Fruit fly (Drosophila melanogaster) S2 (cell line): ENCODE results near the gene RpL26.

Source experiments
- CG8478 ChIP-seq: fragments of >200 bp; optimal IDR thresholded peaks from 2 replicates; lab custom pipeline; 2018
- CTCF ChIP-seq, 2 experiments: fragments of >200 bp; optimal IDR thresholded peaks; 2 replicates each; lab custom pipeline; 2018

dm6 chr3L:18917281-18917680, 18.6 kb downstream of the RpL26 start, which contains the start of gene CG6839:
- TF ChIP-seq CG8478 (lab: Kevin White, UChicago) (no peak), CTCF (optimal IDR thresholded peaks at IDR 0.05; lab: Kevin White, UChicago) (no peak)
